Fruit fly (Drosophila melanogaster) whole organism, embryonic: ENCODE data around the gene Pez.
A peak's percentile ranks its signal among the peaks of the same experiment; 100 is the strongest.

ENCODE experiments used
- B-H1 ChIP-seq: fragments of 200-800 bp; sonication (Bioruptor generic); IDR thresholded peaks from 3 replicates; pipeline ENCODE4 v1.3.6; 2022; ENCODE audit warnings: missing biosample characterization, missing genetic modification characterization
- CG10267 ChIP-seq: fragments of 200-800 bp; sonication (Bioruptor generic); optimal IDR thresholded peaks from 2 replicates; lab custom pipeline; 2018; ENCODE audit warnings: missing biosample characterization, mild to moderate bottlenecking, missing genetic modification characterization, moderate library complexity
- CG12391 ChIP-seq: fragments of 200-800 bp; sonication (Bioruptor generic); optimal IDR thresholded peaks from 3 replicates; lab custom pipeline; 2018; ENCODE audit warnings: missing biosample characterization, mild to moderate bottlenecking, missing genetic modification characterization, moderate library complexity
- CG12769 ChIP-seq: fragments of 200-800 bp; sonication (Bioruptor generic); optimal IDR thresholded peaks from 2 replicates; lab custom pipeline; 2019; ENCODE audit warnings: missing biosample characterization, mild to moderate bottlenecking, missing genetic modification characterization, moderate library complexity
- CG13123 ChIP-seq: fragments of 200-800 bp; sonication (Bioruptor generic); optimal IDR thresholded peaks from 2 replicates; lab custom pipeline; 2016; ENCODE audit warnings: missing biosample characterization, missing genetic modification characterization
- CG14441 ChIP-seq: fragments of 200-800 bp; sonication (Bioruptor generic); IDR thresholded peaks from 2 replicates; pipeline ENCODE4 v1.3.6; 2022; ENCODE audit warnings: missing biosample characterization, missing genetic modification characterization
- CG18599 ChIP-seq: fragments of 200-800 bp; sonication (Bioruptor generic); optimal IDR thresholded peaks from 3 replicates; lab custom pipeline; 2017; ENCODE audit warnings: missing biosample characterization, missing genetic modification characterization, mild to moderate bottlenecking, moderate library complexity, missing genetic modification reagents
- CG2199 ChIP-seq: fragments of 200-800 bp; sonication (Bioruptor generic); IDR thresholded peaks from 3 replicates; pipeline ENCODE4 v1.3.6; 2022; ENCODE audit warnings: missing biosample characterization, missing genetic modification characterization
- CG3163 ChIP-seq: fragments of 200-800 bp; sonication (Bioruptor generic); optimal IDR thresholded peaks from 3 replicates; lab custom pipeline; 2016; ENCODE audit warnings: missing biosample characterization, missing genetic modification characterization
- CG32772 ChIP-seq: fragments of 200-800 bp; sonication (Bioruptor generic); IDR thresholded peaks from 2 replicates; pipeline ENCODE4 v1.3.6; 2022; ENCODE audit warnings: missing biosample characterization, missing genetic modification characterization
- CG33213 ChIP-seq: fragments of 200-800 bp; sonication (Bioruptor generic); optimal IDR thresholded peaks from 3 replicates; lab custom pipeline; 2016; ENCODE audit warnings: missing biosample characterization, missing genetic modification characterization
- CG42726 ChIP-seq: fragments of 200-800 bp; sonication (Bioruptor generic); IDR thresholded peaks from 2 replicates; pipeline ENCODE4 v1.3.6; 2022; ENCODE audit warnings: missing biosample characterization, missing genetic modification characterization; ENCODE audit not compliant: partially characterized antibody
- CG4360 ChIP-seq: fragments of 200-800 bp; sonication (Bioruptor generic); IDR thresholded peaks from 2 replicates; pipeline ENCODE4 v1.3.6; 2022; ENCODE audit warnings: missing biosample characterization, missing genetic modification characterization
- CG4424 ChIP-seq: fragments of 200-800 bp; sonication (Bioruptor generic); optimal IDR thresholded peaks from 3 replicates; lab custom pipeline; 2016; ENCODE audit warnings: missing biosample characterization, missing genetic modification characterization
- CG6791 ChIP-seq: fragments of 200-800 bp; sonication (Bioruptor generic); IDR thresholded peaks from 3 replicates; pipeline ENCODE4 v1.3.6; 2022; ENCODE audit warnings: missing biosample characterization, missing genetic modification characterization; ENCODE audit not compliant: partially characterized antibody
- CG8478 ChIP-seq: fragments of >200 bp; optimal IDR thresholded peaks from 2 replicates; lab custom pipeline; 2018
- CG8765 ChIP-seq: fragments of 200-800 bp; sonication (Bioruptor generic); IDR thresholded peaks from 2 replicates; pipeline ENCODE4 v1.3.6; 2022; ENCODE audit warnings: missing biosample characterization, missing genetic modification characterization
- CG8944 ChIP-seq: fragments of 200-800 bp; sonication (Bioruptor generic); optimal IDR thresholded peaks from 3 replicates; lab custom pipeline; 2016; ENCODE audit warnings: missing biosample characterization, missing genetic modification characterization
- CG9932 ChIP-seq: fragments of 200-800 bp; sonication (Bioruptor generic); IDR thresholded peaks from 2 replicates; pipeline ENCODE4 v1.3.6; 2022; ENCODE audit warnings: missing biosample characterization, missing genetic modification characterization
- CHES-1-like ChIP-seq: fragments of 200-800 bp; sonication (Bioruptor generic); optimal IDR thresholded peaks from 2 replicates; lab custom pipeline; 2016; ENCODE audit warnings: missing biosample characterization, missing genetic modification characterization
- D ChIP-seq, 2 experiments: fragments of 200-800 bp in 1 of 2; fragments of >200 bp in 1 of 2; sonication (Bioruptor generic) in 1 of 2; optimal IDR thresholded peaks; 2 replicates in 1 of 2; 3 replicates in 1 of 2; lab custom pipeline; 2017; ENCODE audit warnings: mild to moderate bottlenecking in 1 of 2, missing biosample characterization in 1 of 2, missing genetic modification characterization in 1 of 2, missing genetic modification reagents in 1 of 2
- Drgx ChIP-seq: fragments of 200-800 bp; sonication (Bioruptor generic); IDR thresholded peaks from 2 replicates; pipeline ENCODE4 v1.3.6; 2022; ENCODE audit warnings: missing biosample characterization, missing genetic modification characterization
- Jarid2 ChIP-seq: fragments of 200-800 bp; sonication (Bioruptor generic); optimal IDR thresholded peaks from 3 replicates; lab custom pipeline; 2017; ENCODE audit warnings: mild to moderate bottlenecking, missing biosample characterization, missing genetic modification reagents, missing genetic modification characterization
- Max ChIP-seq: fragments of 200-800 bp; sonication (Bioruptor generic); optimal IDR thresholded peaks from 2 replicates; lab custom pipeline; 2016; ENCODE audit warnings: missing biosample characterization, mild to moderate bottlenecking, missing genetic modification characterization
- Mes4 ChIP-seq: fragments of 200-800 bp; sonication (Bioruptor generic); optimal IDR thresholded peaks from 2 replicates; lab custom pipeline; 2016; ENCODE audit warnings: missing biosample characterization, missing genetic modification characterization
- Opbp ChIP-seq: fragments of 200-800 bp; sonication (Bioruptor generic); IDR thresholded peaks from 3 replicates; pipeline ENCODE4 v1.3.6; 2022; ENCODE audit warnings: missing biosample characterization, missing genetic modification characterization; ENCODE audit not compliant: partially characterized antibody
- Usf ChIP-seq: fragments of 200-800 bp; sonication (Bioruptor generic); optimal IDR thresholded peaks from 2 replicates; lab custom pipeline; 2017; ENCODE audit warnings: missing genotype, missing biosample characterization, missing genetic modification characterization
- Xrp1 ChIP-seq: fragments of 200-800 bp; sonication (Bioruptor generic); IDR thresholded peaks from 2 replicates; pipeline ENCODE4 v1.3.6; 2022; ENCODE audit warnings: missing biosample characterization, missing genetic modification characterization
- YL-1 ChIP-seq: fragments of 200-800 bp; sonication (Bioruptor generic); optimal IDR thresholded peaks from 3 replicates; lab custom pipeline; 2017; ENCODE audit warnings: missing biosample characterization, mild to moderate bottlenecking, missing genetic modification characterization
- ap ChIP-seq: fragments of 200-800 bp; sonication (Bioruptor generic); IDR thresholded peaks from 2 replicates; pipeline ENCODE4 v1.3.6; 2022; ENCODE audit warnings: missing biosample characterization, missing genetic modification characterization
- ase ChIP-seq: fragments of 200-800 bp; sonication (Bioruptor generic); IDR thresholded peaks from 3 replicates; pipeline ENCODE4 v1.3.6; 2022; ENCODE audit warnings: missing biosample characterization, missing genetic modification characterization
- caup ChIP-seq: fragments of 200-800 bp; sonication (Bioruptor generic); optimal IDR thresholded peaks from 3 replicates; lab custom pipeline; 2017; ENCODE audit warnings: missing biosample characterization, mild to moderate bottlenecking, missing genetic modification characterization, moderate library complexity; ENCODE audit not compliant: severe bottlenecking
- dm ChIP-seq: fragments of 200-800 bp; sonication (Bioruptor generic); optimal IDR thresholded peaks from 3 replicates; lab custom pipeline; 2016; ENCODE audit warnings: missing biosample characterization, missing genetic modification characterization
- dmrt11E ChIP-seq: fragments of 200-800 bp; sonication (Bioruptor generic); optimal IDR thresholded peaks from 3 replicates; lab custom pipeline; 2018; ENCODE audit warnings: missing biosample characterization, mild to moderate bottlenecking, missing genetic modification characterization, moderate library complexity
- esg ChIP-seq: fragments of 200-800 bp; sonication (Bioruptor generic); conservative IDR thresholded peaks from 2 replicates; pipeline ENCODE4 v1.3.6; 2022; ENCODE audit warnings: missing biosample characterization, missing genetic modification characterization
- fd102C ChIP-seq: fragments of 200-800 bp; sonication (Bioruptor generic); optimal IDR thresholded peaks from 2 replicates; lab custom pipeline; 2018; ENCODE audit warnings: missing biosample characterization, mild to moderate bottlenecking, missing genetic modification characterization, moderate library complexity
- gsb-n ChIP-seq: fragments of 200-800 bp; sonication (Bioruptor generic); optimal IDR thresholded peaks from 3 replicates; lab custom pipeline; 2018; ENCODE audit warnings: missing biosample characterization, mild to moderate bottlenecking, missing genetic modification characterization
- h ChIP-seq: fragments of >200 bp; optimal IDR thresholded peaks from 2 replicates; lab custom pipeline; 2017
- jigr1 ChIP-seq: fragments of 200-800 bp; sonication (Bioruptor generic); IDR thresholded peaks from 3 replicates; pipeline ENCODE4 v1.3.6; 2022; ENCODE audit warnings: missing biosample characterization, missing genetic modification characterization
- kay ChIP-seq: fragments of 200-800 bp; sonication (Bioruptor generic); optimal IDR thresholded peaks from 2 replicates; lab custom pipeline; 2016; ENCODE audit warnings: missing biosample characterization, missing genetic modification characterization
- nmo ChIP-seq: fragments of 200-800 bp; sonication (Bioruptor generic); optimal IDR thresholded peaks from 2 replicates; lab custom pipeline; 2018; ENCODE audit warnings: missing biosample characterization, mild to moderate bottlenecking, missing genetic modification characterization, moderate library complexity
- p53 ChIP-seq: fragments of 200-800 bp; sonication (Bioruptor generic); optimal IDR thresholded peaks from 2 replicates; lab custom pipeline; 2016; ENCODE audit warnings: missing biosample characterization, missing genetic modification characterization
- psq ChIP-seq: fragments of 200-800 bp; sonication (Bioruptor generic); optimal IDR thresholded peaks from 2 replicates; lab custom pipeline; 2017; ENCODE audit warnings: missing biosample characterization, missing genetic modification characterization
- sc ChIP-seq, 3 experiments: fragments of >200 bp in 2 of 3; fragments of 200-800 bp in 1 of 3; sonication (Bioruptor generic) in 1 of 3; optimal IDR thresholded peaks; 2 replicates in 2 of 3; 3 replicates in 1 of 3; lab custom pipeline; 2017; ENCODE audit warnings: mild to moderate bottlenecking in 1 of 3, missing biosample characterization in 1 of 3, missing genetic modification characterization in 1 of 3, missing genetic modification reagents in 1 of 3
- slp2 ChIP-seq: fragments of 200-800 bp; sonication (Bioruptor generic); optimal IDR thresholded peaks from 2 replicates; lab custom pipeline; 2016; ENCODE audit warnings: missing biosample characterization, missing genetic modification characterization
- sna ChIP-seq: fragments of 200-800 bp; sonication (Bioruptor generic); IDR thresholded peaks from 2 replicates; pipeline ENCODE4 v1.3.6; 2022; ENCODE audit warnings: missing biosample characterization, missing genetic modification characterization; ENCODE audit not compliant: partially characterized antibody
- sqz ChIP-seq: fragments of 200-800 bp; sonication (Bioruptor generic); optimal IDR thresholded peaks from 3 replicates; lab custom pipeline; 2018; ENCODE audit warnings: missing biosample characterization, mild to moderate bottlenecking, missing genetic modification characterization
- tio ChIP-seq: fragments of 200-800 bp; sonication (Bioruptor generic); optimal IDR thresholded peaks from 2 replicates; lab custom pipeline; 2017; ENCODE audit warnings: missing biosample characterization, missing genetic modification characterization, inconsistent platforms

Gene Pez

DNA sequence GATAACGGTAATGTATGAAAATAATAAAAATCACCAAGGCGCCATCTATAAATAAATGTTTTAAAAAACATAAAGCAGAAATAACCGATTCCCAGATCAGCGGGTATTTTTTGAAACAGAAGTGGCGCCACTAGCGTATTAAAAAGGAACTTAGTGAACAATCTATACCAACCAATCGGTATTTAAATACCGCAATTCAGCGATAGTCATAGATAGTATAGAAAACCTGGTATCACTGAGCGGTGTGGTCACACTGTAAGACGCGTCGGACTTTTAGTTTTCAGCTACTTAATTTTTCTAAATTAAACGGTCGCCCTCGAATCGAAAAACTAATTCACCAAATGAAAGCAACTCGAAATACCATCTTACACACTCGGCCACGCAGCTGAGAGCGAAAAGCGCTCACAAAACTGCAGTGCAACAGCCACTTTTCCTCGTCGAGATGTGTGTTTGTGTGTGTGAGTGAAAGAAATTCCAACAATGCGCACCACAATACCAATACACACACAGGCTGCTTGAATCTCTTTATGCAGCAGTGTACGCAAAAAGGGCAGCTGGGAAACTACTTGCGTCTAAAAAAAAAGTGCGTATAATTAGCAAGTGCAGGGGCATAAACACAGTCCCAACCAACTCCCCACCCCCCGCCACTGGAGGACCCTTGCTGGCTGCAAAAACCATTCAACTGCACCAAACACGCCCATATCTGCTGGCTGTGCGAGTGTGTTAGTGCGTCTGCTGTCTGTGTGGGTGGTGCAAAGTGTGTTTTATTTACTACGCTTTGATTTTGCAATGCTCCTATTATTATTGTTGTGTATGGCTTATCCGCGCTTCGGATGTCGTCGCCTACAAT lies 14.7 kb downstream of the Pez start, which contains the start of gene PDZ-GEF (continued):
- TF ChIP-seq h (lab: Kevin White, UChicago) (no peak), D (optimal IDR thresholded peaks at IDR 0.05; lab: Kevin White, UChicago) (peak; percentile 67), D (GFP tag; optimal IDR thresholded peaks at IDR 0.05; lab: Kevin White, UChicago) (no peak), CG13123 (GFP tag; lab: Kevin White, UChicago) (peak; percentile 20), CG32772 (GFP tag; lab: Robert Waterston, UW) (peak; percentile 8; the same call in 1 of the 2 replicates), caup (GFP tag; lab: Kevin White, UChicago) (peak; percentile 49), dmrt11E (tag; lab: Kevin White, UChicago) (peak; percentile 50), ap (GFP tag; lab: Robert Waterston, UW) (no peak), CG8944 (peak; percentile 49), dm (GFP tag; lab: Kevin White, UChicago) (peak; percentile 26), sc (optimal IDR thresholded peaks at IDR 0.05; lab: Kevin White, UChicago) (no peak), sc (GFP tag; optimal IDR thresholded peaks at IDR 0.05; lab: Kevin White, UChicago) (peak; percentile 27), Xrp1 (GFP tag; lab: Robert Waterston, UW) (no peak), nmo (peak; percentile 74), Mes4 (GFP tag; lab: Kevin White, UChicago) (peak; percentile 35), CG42726 (GFP tag; lab: Robert Waterston, UW) (peak; percentile 51; the same call in 1 of the 2 replicates), CG4360 (no peak), CG4424 (GFP tag; lab: Kevin White, UChicago) (peak; percentile 70), sqz (no peak), CG6791 (GFP tag; lab: Robert Waterston, UW) (peak; percentile 62; the same call in 1 of the 3 replicates), Usf (no peak), Opbp (peak; percentile 68; the same call in 2 of the 3 replicates), CG18599 (peak; percentile 7), kay (GFP tag; lab: Kevin White, UChicago) (peak; percentile 7), psq (GFP tag; lab: Kevin White, UChicago) (no peak), tio (no peak), CG2199 (peak; percentile 80), ase (GFP tag; lab: Robert Waterston, UW) (peak; percentile 27; the same call in 1 of the 3 replicates), CG8478 (lab: Kevin White, UChicago) (peak; percentile 97), YL-1 (peak; percentile 71), sna (GFP tag; lab: Robert Waterston, UW) (peak; percentile 57; the same call in 1 of the 2 replicates), CG12391 (tag; lab: Kevin White, UChicago) (peak; percentile 46), CG3163 (no peak), Drgx (no peak), B-H1 (GFP tag; lab: Robert Waterston, UW) (no peak), CG10267 (tag; lab: Kevin White, UChicago) (peak; percentile 68), gsb-n (no peak), CG33213 (GFP tag; lab: Kevin White, UChicago) (peak; percentile 92), fd102C (peak; percentile 15), CG9932 (peak; percentile 50), Max (GFP tag; lab: Kevin White, UChicago) (peak; percentile 34), CHES-1-like (GFP tag; lab: Kevin White, UChicago) (peak; percentile 69), CG12769 (no peak), slp2 (GFP tag; lab: Kevin White, UChicago) (peak; percentile 3), esg (GFP tag; lab: Robert Waterston, UW) (no peak), p53 (GFP tag; lab: Kevin White, UChicago) (peak; percentile 69), jigr1 (GFP tag; lab: Robert Waterston, UW) (no peak), Jarid2 (GFP tag; lab: Kevin White, UChicago) (peak; percentile 41), CG14441 (GFP tag; lab: Robert Waterston, UW) (peak; percentile 53), CG8765 (no peak)
